Worm (Caenorhabditis elegans): ENCODE measurements around the gene H04J21.1.

DNA sequence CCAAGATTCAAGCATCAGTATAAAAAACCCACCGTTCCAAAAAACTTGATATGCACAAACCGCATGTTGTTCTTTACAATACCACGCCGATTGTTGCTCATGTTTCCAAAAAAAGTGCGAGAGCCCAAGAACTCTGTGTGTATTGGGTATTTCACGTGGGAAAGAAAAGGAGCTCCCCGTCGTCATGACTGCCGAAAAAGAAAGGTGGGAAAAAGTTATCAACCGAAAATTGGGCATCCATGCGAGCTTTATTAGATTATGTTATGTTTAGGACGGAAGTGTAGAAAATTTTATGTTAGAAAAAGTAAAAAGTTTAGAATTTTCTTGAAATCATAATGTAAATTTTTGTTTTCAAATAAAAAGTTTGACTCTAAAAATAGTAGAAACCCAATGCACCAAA, 3.3 kb downstream of the H04J21.1 start, which contains the start of gene H04J21.4:
- TF ChIP-seq aly-2 (tag; optimal IDR thresholded peaks at IDR 0.05) (no peak), fos-1 (tag; optimal IDR thresholded peaks at IDR 0.05) (no peak), gmeb-1 (tag; optimal IDR thresholded peaks at IDR 0.05) (no peak), ztf-11 (tag; optimal IDR thresholded peaks at IDR 0.05) (no peak), elt-3 (tag; optimal IDR thresholded peaks at IDR 0.05) (no peak), ztf-4 (tag; optimal IDR thresholded peaks at IDR 0.05) (no peak), nhr-11 (tag; optimal IDR thresholded peaks at IDR 0.05) (no peak), egl-27 (tag; optimal IDR thresholded peaks at IDR 0.05) (no peak)

All from whole organism, L2 larva.